ENCODE assay signal across 1 fruit fly cellular context in the genomic region with DNA sequence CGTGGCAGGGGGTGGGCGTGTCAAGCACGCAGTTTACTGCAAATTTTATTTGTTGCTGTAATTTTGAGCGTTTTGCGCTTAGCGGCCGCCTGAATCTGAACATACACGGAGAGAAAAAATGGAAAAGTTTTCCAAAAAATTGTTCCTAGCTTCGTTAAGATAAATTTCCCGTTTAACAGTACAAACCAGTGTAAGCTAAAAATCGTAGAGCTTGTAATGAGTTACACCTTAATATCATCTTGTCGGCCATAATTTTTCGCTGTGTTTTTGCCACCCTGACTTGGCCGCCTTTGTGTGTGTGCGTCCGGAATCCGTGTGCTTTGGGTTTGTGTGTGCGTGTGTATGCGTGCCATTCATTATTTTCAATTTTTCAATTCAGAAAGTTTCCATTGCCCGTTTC.
A peak's percentile ranks its signal among the peaks of the same experiment; 100 is the strongest.
TF ChIP-seq lines count a peak whose summit lies in the region.

No protein-coding gene starts in this region.

TF ChIP-seq in whole organism, embryonic, 481 proteins besides CTCF, POLR2A, EP300 and RAD21 (continued from another document and continues in another):
- TF ChIP-seq CG15601 (tag; optimal IDR thresholded peaks at IDR 0.05; lab: Kevin White, UChicago) (no peak), CG32772 (GFP tag; IDR thresholded peaks at IDR 0.05; lab: Robert Waterston, UW) (peak; percentile 28; the same call in 1 of the 2 replicates), NfI (GFP tag; optimal IDR thresholded peaks at IDR 0.05; lab: Kevin White, UChicago) (peak; percentile 30), CG34422 (GFP tag; IDR thresholded peaks at IDR 0.05; lab: Robert Waterston, UW) (no peak), Nf-YA (GFP tag; IDR thresholded peaks at IDR 0.05; lab: Robert Waterston, UW) (0 out of 2 replicates have a peak, but pooled peaks have one; percentile 17), ash1 (GFP tag; optimal IDR thresholded peaks at IDR 0.05; lab: Kevin White, UChicago) (no peak), disco-r (GFP tag; optimal IDR thresholded peaks at IDR 0.05; lab: Kevin White, UChicago) (no peak), tna (GFP tag; IDR thresholded peaks at IDR 0.05; lab: Robert Waterston, UW; ENCODE audit: partially characterized antibody) (no peak), CG31441 (GFP tag; IDR thresholded peaks at IDR 0.05; lab: Robert Waterston, UW) (no peak), CG11695 (GFP tag; IDR thresholded peaks at IDR 0.05; lab: Robert Waterston, UW) (no peak), CG43689 (GFP tag; IDR thresholded peaks at IDR 0.05; lab: Robert Waterston, UW) (no peak), Dek (tag; optimal IDR thresholded peaks at IDR 0.05; lab: Kevin White, UChicago) (no peak), amos (GFP tag; IDR thresholded peaks at IDR 0.05; lab: Robert Waterston, UW; ENCODE audit: partially characterized antibody) (no peak), zen (tag; optimal IDR thresholded peaks at IDR 0.05; lab: Kevin White, UChicago) (no peak), CG4360 (GFP tag; IDR thresholded peaks at IDR 0.05; lab: Robert Waterston, UW) (no peak), Gsc (GFP tag; IDR thresholded peaks at IDR 0.05; lab: Robert Waterston, UW) (no peak), bowl (GFP tag; IDR thresholded peaks at IDR 0.05; lab: Robert Waterston, UW) (no peak), Hr78 (GFP tag; optimal IDR thresholded peaks at IDR 0.05; lab: Kevin White, UChicago) (no peak), nmo (GFP tag; optimal IDR thresholded peaks at IDR 0.05; lab: Kevin White, UChicago) (no peak), zfh1 (GFP tag; IDR thresholded peaks at IDR 0.05; lab: Robert Waterston, UW) (0 out of 3 replicates have a peak, but pooled peaks have one; percentile 30), CG8089 (GFP tag; optimal IDR thresholded peaks at IDR 0.05; lab: Kevin White, UChicago) (no peak), kah (GFP tag; optimal IDR thresholded peaks at IDR 0.05; lab: Kevin White, UChicago) (no peak), CG7928 (GFP tag; optimal IDR thresholded peaks at IDR 0.05; lab: Kevin White, UChicago) (no peak), vvl (GFP tag; IDR thresholded peaks at IDR 0.05; lab: Robert Waterston, UW) (peak; percentile 49; the same call in 1 of the 2 replicates), org-1 (GFP tag; optimal IDR thresholded peaks at IDR 0.05; lab: Kevin White, UChicago) (peak; percentile 20), CG32532 (GFP tag; IDR thresholded peaks at IDR 0.05; lab: Robert Waterston, UW) (peak; percentile 49; the same call in 1 of the 2 replicates), salm (tag; optimal IDR thresholded peaks at IDR 0.05; lab: Kevin White, UChicago) (no peak), kay (GFP tag; optimal IDR thresholded peaks at IDR 0.05; lab: Kevin White, UChicago) (no peak), hb (GFP tag; IDR thresholded peaks at IDR 0.05; lab: Robert Waterston, UW; ENCODE audit: partially characterized antibody) (no peak), ftz-f1 (GFP tag; optimal IDR thresholded peaks at IDR 0.05; lab: Kevin White, UChicago) (no peak), CG7372 (GFP tag; IDR thresholded peaks at IDR 0.05; lab: Robert Waterston, UW) (no peak), CG8290 (GFP tag; optimal IDR thresholded peaks at IDR 0.05; lab: Kevin White, UChicago) (no peak), CG8290 (tag; optimal IDR thresholded peaks at IDR 0.05; lab: Kevin White, UChicago) (peak in 1 of 2 experiments; percentile 41), kni (GFP tag; optimal IDR thresholded peaks at IDR 0.05; lab: Kevin White, UChicago) (no peak), HmgZ (tag; optimal IDR thresholded peaks at IDR 0.05; lab: Kevin White, UChicago) (no peak), cas (GFP tag; IDR thresholded peaks at IDR 0.05; lab: Robert Waterston, UW) (no peak), CG7963 (GFP tag; IDR thresholded peaks at IDR 0.05; lab: Robert Waterston, UW; ENCODE audit: partially characterized antibody) (no peak), Sry-δ (GFP tag; optimal IDR thresholded peaks at IDR 0.05; lab: Kevin White, UChicago) (no peak), CG3065 (GFP tag; optimal IDR thresholded peaks at IDR 0.05; lab: Kevin White, UChicago) (no peak), bbx (GFP tag; IDR thresholded peaks at IDR 0.05; lab: Robert Waterston, UW; ENCODE audit: partially characterized antibody) (no peak), insv (GFP tag; optimal IDR thresholded peaks at IDR 0.05; lab: Kevin White, UChicago) (no peak), cato (GFP tag; optimal IDR thresholded peaks at IDR 0.05; lab: Kevin White, UChicago; ENCODE audit: borderline replicate concordance) (no peak), Stat92E (GFP tag; optimal IDR thresholded peaks at IDR 0.05; lab: Kevin White, UChicago) (no peak), abd-A (tag; optimal IDR thresholded peaks at IDR 0.05; lab: Kevin White, UChicago) (peak; percentile 7), CG6654 (GFP tag; optimal IDR thresholded peaks at IDR 0.05; lab: Kevin White, UChicago) (no peak), CG7839 (tag; optimal IDR thresholded peaks at IDR 0.05; lab: Kevin White, UChicago) (peak; percentile 47), mirr (GFP tag; optimal IDR thresholded peaks at IDR 0.05; lab: Kevin White, UChicago) (no peak), CG14667 (GFP tag; IDR thresholded peaks at IDR 0.05; lab: Robert Waterston, UW) (0 out of 2 replicates have a peak, but pooled peaks have one; percentile 4), schlank (tag; optimal IDR thresholded peaks at IDR 0.05; lab: Kevin White, UChicago) (no peak), gem (tag; optimal IDR thresholded peaks at IDR 0.05; lab: Kevin White, UChicago) (peak; percentile 52), tap (tag; optimal IDR thresholded peaks at IDR 0.05; lab: Kevin White, UChicago) (peak; percentile 23), CG8765 (GFP tag; IDR thresholded peaks at IDR 0.05; lab: Robert Waterston, UW) (no peak), CG4282 (GFP tag; optimal IDR thresholded peaks at IDR 0.05; lab: Kevin White, UChicago) (no peak), CG11696 (GFP tag; IDR thresholded peaks at IDR 0.05; lab: Robert Waterston, UW) (no peak), zen2 (GFP tag; IDR thresholded peaks at IDR 0.05; lab: Robert Waterston, UW; ENCODE audit: partially characterized antibody) (no peak), CG13775 (GFP tag; optimal IDR thresholded peaks at IDR 0.05; lab: Kevin White, UChicago) (peak; percentile 23), CG3407 (GFP tag; optimal IDR thresholded peaks at IDR 0.05; lab: Kevin White, UChicago) (no peak), Tbp (GFP tag; optimal IDR thresholded peaks at IDR 0.05; lab: Kevin White, UChicago) (no peak), CG18619 (GFP tag; optimal IDR thresholded peaks at IDR 0.05; lab: Kevin White, UChicago) (peak; percentile 2), Mad (GFP tag; optimal IDR thresholded peaks at IDR 0.05; lab: Kevin White, UChicago) (peak; percentile 2), Ravus (GFP tag; IDR thresholded peaks at IDR 0.05; lab: Robert Waterston, UW) (no peak), CG8281 (tag; optimal IDR thresholded peaks at IDR 0.05; lab: Kevin White, UChicago) (no peak), CG6254 (GFP tag; optimal IDR thresholded peaks at IDR 0.05; lab: Kevin White, UChicago) (no peak), CG17361 (GFP tag; IDR thresholded peaks at IDR 0.05; lab: Robert Waterston, UW) (0 out of 3 replicates have a peak, but pooled peaks have one; percentile 17), H15 (GFP tag; IDR thresholded peaks at IDR 0.05; lab: Robert Waterston, UW) (0 out of 3 replicates have a peak, but pooled peaks have one; percentile 25), CG7357 (GFP tag; IDR thresholded peaks at IDR 0.05; lab: Robert Waterston, UW) (no peak), CG12659 (GFP tag; optimal IDR thresholded peaks at IDR 0.05; lab: Kevin White, UChicago) (peak; percentile 14), ase (GFP tag; IDR thresholded peaks at IDR 0.05; lab: Robert Waterston, UW) (no peak), Dll (GFP tag; IDR thresholded peaks at IDR 0.05; lab: Robert Waterston, UW; ENCODE audit: partially characterized antibody) (no peak), ERR (GFP tag; optimal IDR thresholded peaks at IDR 0.05; lab: Kevin White, UChicago) (no peak), Ptx1 (GFP tag; IDR thresholded peaks at IDR 0.05; lab: Robert Waterston, UW) (peak; percentile 45; the same call in 1 of the 2 replicates), inv (GFP tag; IDR thresholded peaks at IDR 0.05; lab: Robert Waterston, UW; ENCODE audit: partially characterized antibody) (no peak), CG11247 (GFP tag; IDR thresholded peaks at IDR 0.05; lab: Robert Waterston, UW) (no peak), wdn (GFP tag; IDR thresholded peaks at IDR 0.05; lab: Robert Waterston, UW) (no peak), CG18262 (tag; optimal IDR thresholded peaks at IDR 0.05; lab: Kevin White, UChicago) (no peak), sisA (GFP tag; IDR thresholded peaks at IDR 0.05; lab: Robert Waterston, UW) (peak; percentile 22; the same call in 1 of the 2 replicates), Hr3 (GFP tag; optimal IDR thresholded peaks at IDR 0.05; lab: Kevin White, UChicago) (no peak), CG11723 (GFP tag; optimal IDR thresholded peaks at IDR 0.05; lab: Kevin White, UChicago) (no peak), CG6854 (GFP tag; optimal IDR thresholded peaks at IDR 0.05; lab: Kevin White, UChicago) (peak; percentile 20), jing (GFP tag; optimal IDR thresholded peaks at IDR 0.05; lab: Kevin White, UChicago) (no peak), B-H1 (GFP tag; IDR thresholded peaks at IDR 0.05; lab: Robert Waterston, UW) (no peak), Nf-YB (GFP tag; optimal IDR thresholded peaks at IDR 0.05; lab: Kevin White, UChicago) (no peak), CG3281 (GFP tag; optimal IDR thresholded peaks at IDR 0.05; lab: Kevin White, UChicago) (peak; percentile 56), CG16779 (GFP tag; IDR thresholded peaks at IDR 0.05; lab: Robert Waterston, UW) (no peak), Hmx (GFP tag; optimal IDR thresholded peaks at IDR 0.05; lab: Kevin White, UChicago) (no peak), Hmr (GFP tag; optimal IDR thresholded peaks at IDR 0.05; lab: Kevin White, UChicago) (peak; percentile 60), CG4854 (GFP tag; optimal IDR thresholded peaks at IDR 0.05; lab: Kevin White, UChicago) (no peak), CG11504 (tag; optimal IDR thresholded peaks at IDR 0.05; lab: Kevin White, UChicago) (peak; percentile 64), hkb (optimal IDR thresholded peaks at IDR 0.05; lab: Kevin White, UChicago) (no peak), hkb (GFP tag; IDR thresholded peaks at IDR 0.05; lab: Robert Waterston, UW) (peak; percentile 70), CG31365 (tag; optimal IDR thresholded peaks at IDR 0.05; lab: Kevin White, UChicago) (no peak), al (GFP tag; IDR thresholded peaks at IDR 0.05; lab: Robert Waterston, UW) (no peak), CG10209 (GFP tag; optimal IDR thresholded peaks at IDR 0.05; lab: Kevin White, UChicago) (no peak), ken (GFP tag; IDR thresholded peaks at IDR 0.05; lab: Robert Waterston, UW) (no peak), twi (tag; optimal IDR thresholded peaks at IDR 0.05; lab: Kevin White, UChicago) (no peak), ro (GFP tag; IDR thresholded peaks at IDR 0.05; lab: Robert Waterston, UW) (no peak), gt (GFP tag; IDR thresholded peaks at IDR 0.05; lab: Robert Waterston, UW) (no peak), CG4730 (GFP tag; IDR thresholded peaks at IDR 0.05; lab: Robert Waterston, UW) (no peak), E2f2 (GFP tag; IDR thresholded peaks at IDR 0.05; lab: Robert Waterston, UW) (peak; percentile 27; the same call in 1 of the 2 replicates), grn (GFP tag; optimal IDR thresholded peaks at IDR 0.05; lab: Kevin White, UChicago) (no peak), Sry-β (GFP tag; optimal IDR thresholded peaks at IDR 0.05; lab: Kevin White, UChicago) (no peak), BtbVII (GFP tag; optimal IDR thresholded peaks at IDR 0.05; lab: Kevin White, UChicago) (peak; percentile 45), lmd (GFP tag; IDR thresholded peaks at IDR 0.05; lab: Robert Waterston, UW) (peak; percentile 50), lbe (GFP tag; optimal IDR thresholded peaks at IDR 0.05; lab: Kevin White, UChicago) (no peak), CG1792 (GFP tag; optimal IDR thresholded peaks at IDR 0.05; lab: Kevin White, UChicago) (no peak), croc (GFP tag; conservative IDR thresholded peaks at IDR 0.05; lab: Robert Waterston, UW) (no peak), CG3163 (GFP tag; optimal IDR thresholded peaks at IDR 0.05; lab: Kevin White, UChicago) (no peak), Vsx1 (GFP tag; optimal IDR thresholded peaks at IDR 0.05; lab: Kevin White, UChicago) (no peak), HmgD (GFP tag; optimal IDR thresholded peaks at IDR 0.05; lab: Kevin White, UChicago) (no peak), CG16813 (GFP tag; IDR thresholded peaks at IDR 0.05; lab: Robert Waterston, UW; ENCODE audit: partially characterized antibody) (no peak), CG2120 (GFP tag; optimal IDR thresholded peaks at IDR 0.05; lab: Kevin White, UChicago) (peak; percentile 42), CG15011 (GFP tag; optimal IDR thresholded peaks at IDR 0.05; lab: Kevin White, UChicago) (no peak), klu (GFP tag; IDR thresholded peaks at IDR 0.05; lab: Robert Waterston, UW) (no peak), phol (tag; optimal IDR thresholded peaks at IDR 0.05; lab: Kevin White, UChicago) (peak; percentile 6), slbo (GFP tag; IDR thresholded peaks at IDR 0.05; lab: Robert Waterston, UW) (peak; percentile 56; the same call in 1 of the 2 replicates), Abd-B (GFP tag; optimal IDR thresholded peaks at IDR 0.05; lab: Kevin White, UChicago) (no peak), Rx (GFP tag; IDR thresholded peaks at IDR 0.05; lab: Robert Waterston, UW) (no peak), CG6813 (GFP tag; optimal IDR thresholded peaks at IDR 0.05; lab: Kevin White, UChicago) (no peak), NC2α (GFP tag; optimal IDR thresholded peaks at IDR 0.05; lab: Kevin White, UChicago) (no peak), exex (tag; optimal IDR thresholded peaks at IDR 0.05; lab: Kevin White, UChicago) (no peak), BEAF-32 (GFP tag; optimal IDR thresholded peaks at IDR 0.05; lab: Kevin White, UChicago) (no peak), CG14441 (GFP tag; IDR thresholded peaks at IDR 0.05; lab: Robert Waterston, UW) (peak; percentile 30; the same call in 1 of the 2 replicates), crc (GFP tag; optimal IDR thresholded peaks at IDR 0.05; lab: Kevin White, UChicago) (no peak), oc (tag; optimal IDR thresholded peaks at IDR 0.05; lab: Kevin White, UChicago) (no peak), CG17385 (GFP tag; optimal IDR thresholded peaks at IDR 0.05; lab: Kevin White, UChicago) (peak; percentile 45), Dip3 (GFP tag; optimal IDR thresholded peaks at IDR 0.05; lab: Kevin White, UChicago) (no peak), CG1603 (tag; optimal IDR thresholded peaks at IDR 0.05; lab: Kevin White, UChicago) (peak; percentile 39), CG8478 (optimal IDR thresholded peaks at IDR 0.05; lab: Kevin White, UChicago) (no peak), pzg (GFP tag; optimal IDR thresholded peaks at IDR 0.05; lab: Kevin White, UChicago) (no peak)
